Fruit fly (Drosophila melanogaster) whole organism, embryonic: ENCODE measurements around the gene HIPP1.

ENCODE experiments used
- Atf-2 ChIP-seq: fragments of 200-800 bp; sonication (Bioruptor generic); optimal IDR thresholded peaks from 2 replicates; lab custom pipeline; 2016; ENCODE audit warnings: missing biosample characterization, missing genetic modification characterization
- BEAF-32 ChIP-seq: fragments of 200-800 bp; sonication (Bioruptor generic); optimal IDR thresholded peaks from 3 replicates; lab custom pipeline; 2017; ENCODE audit warnings: missing biosample characterization, missing genetic modification characterization, mild to moderate bottlenecking, moderate library complexity, missing genetic modification reagents
- CG1024 ChIP-seq: fragments of 200-800 bp; sonication (Bioruptor generic); IDR thresholded peaks from 2 replicates; pipeline ENCODE4 v1.3.6; 2022; ENCODE audit warnings: missing biosample characterization, missing genetic modification characterization
- CG12236 ChIP-seq: fragments of 200-800 bp; sonication (Bioruptor generic); optimal IDR thresholded peaks from 2 replicates; lab custom pipeline; 2016; ENCODE audit warnings: missing biosample characterization, missing genetic modification characterization
- CG1603 ChIP-seq: fragments of 200-800 bp; sonication (Bioruptor generic); optimal IDR thresholded peaks from 2 replicates; lab custom pipeline; 2019; ENCODE audit warnings: missing biosample characterization, mild to moderate bottlenecking, missing genetic modification characterization, moderate library complexity
- CG17802 ChIP-seq: fragments of 200-800 bp; sonication (Bioruptor generic); optimal IDR thresholded peaks from 2 replicates; lab custom pipeline; 2018; ENCODE audit warnings: missing biosample characterization, mild to moderate bottlenecking, missing genetic modification characterization, moderate library complexity
- CG1832 ChIP-seq: fragments of 200-800 bp; sonication (Bioruptor generic); optimal IDR thresholded peaks from 2 replicates; lab custom pipeline; 2017; ENCODE audit warnings: missing biosample characterization, mild to moderate bottlenecking, missing genetic modification characterization, inconsistent platforms
- CG2120 ChIP-seq: fragments of 200-800 bp; sonication (Bioruptor generic); optimal IDR thresholded peaks from 3 replicates; lab custom pipeline; 2016; ENCODE audit warnings: missing biosample characterization, missing genetic modification characterization
- CG2199 ChIP-seq: fragments of 200-800 bp; sonication (Bioruptor generic); IDR thresholded peaks from 3 replicates; pipeline ENCODE4 v1.3.6; 2022; ENCODE audit warnings: missing biosample characterization, missing genetic modification characterization
- CG32772 ChIP-seq: fragments of 200-800 bp; sonication (Bioruptor generic); IDR thresholded peaks from 2 replicates; pipeline ENCODE4 v1.3.6; 2022; ENCODE audit warnings: missing biosample characterization, missing genetic modification characterization
- CG33557 ChIP-seq: fragments of 200-800 bp; sonication (Bioruptor generic); optimal IDR thresholded peaks from 2 replicates; lab custom pipeline; 2019; ENCODE audit warnings: missing biosample characterization, mild to moderate bottlenecking, missing genetic modification characterization, moderate library complexity
- CG3847 ChIP-seq: fragments of 200-800 bp; sonication (Bioruptor generic); IDR thresholded peaks from 2 replicates; pipeline ENCODE4 v1.3.6; 2022; ENCODE audit warnings: missing biosample characterization, missing genetic modification characterization
- CG5180 ChIP-seq: fragments of 200-800 bp; sonication (Bioruptor generic); optimal IDR thresholded peaks from 3 replicates; lab custom pipeline; 2017; ENCODE audit warnings: missing biosample characterization, missing genetic modification characterization, mild to moderate bottlenecking, moderate library complexity, missing genetic modification reagents
- CG6689 ChIP-seq: fragments of 200-800 bp; sonication (Bioruptor generic); IDR thresholded peaks from 2 replicates; pipeline ENCODE4 v1.3.6; 2022; ENCODE audit warnings: missing biosample characterization, missing genetic modification characterization
- CG6765 ChIP-seq: fragments of 200-800 bp; sonication (Bioruptor generic); optimal IDR thresholded peaks from 3 replicates; lab custom pipeline; 2017; ENCODE audit warnings: missing biosample characterization, mild to moderate bottlenecking, missing genetic modification characterization
- CG8765 ChIP-seq: fragments of 200-800 bp; sonication (Bioruptor generic); IDR thresholded peaks from 2 replicates; pipeline ENCODE4 v1.3.6; 2022; ENCODE audit warnings: missing biosample characterization, missing genetic modification characterization
- CG9215 ChIP-seq: fragments of 200-800 bp; sonication (Bioruptor generic); IDR thresholded peaks from 2 replicates; pipeline ENCODE4 v1.3.6; 2022; ENCODE audit warnings: missing biosample characterization, missing genetic modification characterization
- Dad ChIP-seq: fragments of 200-800 bp; sonication (Bioruptor generic); optimal IDR thresholded peaks from 3 replicates; lab custom pipeline; 2016; ENCODE audit warnings: missing biosample characterization, missing genetic modification characterization
- Dfd ChIP-seq, 2 experiments: fragments of >200 bp; optimal IDR thresholded peaks; 2 replicates each; lab custom pipeline; 2017; ENCODE audit warnings: missing biosample characterization in 2 of 2, missing genetic modification characterization in 2 of 2
- Dip3 ChIP-seq: fragments of 200-800 bp; sonication (Bioruptor generic); optimal IDR thresholded peaks from 3 replicates; lab custom pipeline; 2016; ENCODE audit warnings: missing biosample characterization, missing genetic modification characterization
- Doc2 ChIP-seq: fragments of 200-800 bp; sonication (Bioruptor generic); IDR thresholded peaks from 2 replicates; pipeline ENCODE4 v1.3.6; 2022; ENCODE audit warnings: missing biosample characterization, missing genetic modification characterization
- Fer3 ChIP-seq: fragments of 200-800 bp; sonication (Bioruptor generic); optimal IDR thresholded peaks from 2 replicates; lab custom pipeline; 2018; ENCODE audit warnings: missing biosample characterization, mild to moderate bottlenecking, missing genetic modification characterization, moderate library complexity
- HLH3B ChIP-seq: fragments of 200-800 bp; sonication (Bioruptor generic); IDR thresholded peaks from 2 replicates; pipeline ENCODE4 v1.3.6; 2022; ENCODE audit warnings: missing biosample characterization, missing genetic modification characterization
- HLH4C ChIP-seq: fragments of 200-800 bp; sonication (Bioruptor generic); IDR thresholded peaks from 3 replicates; pipeline ENCODE4 v1.3.6; 2022; ENCODE audit warnings: missing biosample characterization, missing genetic modification characterization; ENCODE audit not compliant: partially characterized antibody
- Hey ChIP-seq: fragments of 200-800 bp; sonication (Bioruptor generic); optimal IDR thresholded peaks from 3 replicates; lab custom pipeline; 2018; ENCODE audit warnings: missing biosample characterization, mild to moderate bottlenecking, missing genetic modification characterization
- Kr ChIP-seq: fragments of 200-800 bp; sonication (Bioruptor generic); optimal IDR thresholded peaks from 2 replicates; lab custom pipeline; 2017; ENCODE audit warnings: missing biosample characterization, mild to moderate bottlenecking, missing genetic modification characterization
- NfI ChIP-seq: fragments of 200-800 bp; sonication (Bioruptor generic); optimal IDR thresholded peaks from 3 replicates; lab custom pipeline; 2018; ENCODE audit warnings: missing biosample characterization, mild to moderate bottlenecking, missing genetic modification characterization, moderate library complexity
- Ravus ChIP-seq: fragments of 200-800 bp; sonication (Bioruptor generic); IDR thresholded peaks from 2 replicates; pipeline ENCODE4 v1.3.6; 2022; ENCODE audit warnings: missing biosample characterization, missing genetic modification characterization
- Scr ChIP-seq: fragments of 200-800 bp; sonication (Bioruptor generic); IDR thresholded peaks from 2 replicates; pipeline ENCODE4 v1.3.6; 2022; ENCODE audit warnings: missing biosample characterization, missing genetic modification characterization; ENCODE audit not compliant: partially characterized antibody
- Six4 ChIP-seq: fragments of 200-800 bp; sonication (Bioruptor generic); optimal IDR thresholded peaks from 2 replicates; lab custom pipeline; 2016; ENCODE audit warnings: missing biosample characterization, missing genetic modification characterization
- Stat92E ChIP-seq, 3 experiments: fragments of >200 bp in 2 of 3; fragments of 200-800 bp in 1 of 3; sonication (Bioruptor generic) in 1 of 3; optimal IDR thresholded peaks; 2 replicates each; lab custom pipeline; 2017 to 2019; ENCODE audit warnings: missing biosample characterization in 3 of 3, missing genetic modification characterization in 3 of 3, mild to moderate bottlenecking in 1 of 3, moderate library complexity in 1 of 3
- YL-1 ChIP-seq: fragments of 200-800 bp; sonication (Bioruptor generic); optimal IDR thresholded peaks from 3 replicates; lab custom pipeline; 2017; ENCODE audit warnings: missing biosample characterization, mild to moderate bottlenecking, missing genetic modification characterization
- amos ChIP-seq: fragments of 200-800 bp; sonication (Bioruptor generic); IDR thresholded peaks from 2 replicates; pipeline ENCODE4 v1.3.6; 2022; ENCODE audit warnings: missing biosample characterization, missing genetic modification characterization; ENCODE audit not compliant: partially characterized antibody
- corto ChIP-seq: fragments of 200-800 bp; sonication (Bioruptor generic); optimal IDR thresholded peaks from 2 replicates; lab custom pipeline; 2016; ENCODE audit warnings: missing biosample characterization, mild to moderate bottlenecking, missing genetic modification characterization, moderate library complexity
- dati ChIP-seq: fragments of 200-800 bp; sonication (Bioruptor generic); IDR thresholded peaks from 2 replicates; pipeline ENCODE4 v1.3.6; 2022; ENCODE audit warnings: missing biosample characterization, missing genetic modification characterization
- dmrt99B ChIP-seq: fragments of 200-800 bp; sonication (Bioruptor generic); optimal IDR thresholded peaks from 2 replicates; lab custom pipeline; 2018; ENCODE audit warnings: missing biosample characterization, mild to moderate bottlenecking, missing genetic modification characterization, moderate library complexity
- fd3F ChIP-seq: fragments of 200-800 bp; sonication (Bioruptor generic); optimal IDR thresholded peaks from 2 replicates; lab custom pipeline; 2018; ENCODE audit warnings: missing biosample characterization, mild to moderate bottlenecking, missing genetic modification characterization, moderate library complexity
- ftz-f1 ChIP-seq: fragments of 200-800 bp; sonication (Bioruptor generic); optimal IDR thresholded peaks from 2 replicates; lab custom pipeline; 2016; ENCODE audit warnings: missing biosample characterization, missing genetic modification characterization
- gce ChIP-seq: fragments of 200-800 bp; sonication (Bioruptor generic); IDR thresholded peaks from 3 replicates; pipeline ENCODE4 v1.3.6; 2022; ENCODE audit warnings: missing biosample characterization, missing genetic modification characterization
- gsb ChIP-seq: fragments of 200-800 bp; sonication (Bioruptor generic); IDR thresholded peaks from 2 replicates; pipeline ENCODE4 v1.3.6; 2022; ENCODE audit warnings: missing biosample characterization, missing genetic modification characterization
- kah ChIP-seq: fragments of 200-800 bp; sonication (Bioruptor generic); optimal IDR thresholded peaks from 2 replicates; lab custom pipeline; 2018; ENCODE audit warnings: missing biosample characterization, mild to moderate bottlenecking, missing genetic modification characterization
- klu ChIP-seq: fragments of 200-800 bp; sonication (Bioruptor generic); IDR thresholded peaks from 2 replicates; pipeline ENCODE4 v1.3.6; 2022; ENCODE audit warnings: missing biosample characterization, missing genetic modification characterization
- nau ChIP-seq: fragments of 200-800 bp; sonication (Bioruptor generic); optimal IDR thresholded peaks from 3 replicates; lab custom pipeline; 2017; ENCODE audit warnings: missing biosample characterization, mild to moderate bottlenecking, missing genetic modification characterization, missing genetic modification reagents
- oc ChIP-seq: fragments of 200-800 bp; sonication (Bioruptor generic); optimal IDR thresholded peaks from 2 replicates; lab custom pipeline; 2018; ENCODE audit warnings: missing biosample characterization, mild to moderate bottlenecking, missing genetic modification characterization, moderate library complexity
- pnt ChIP-seq: fragments of 200-800 bp; sonication (Bioruptor generic); optimal IDR thresholded peaks from 3 replicates; lab custom pipeline; 2016; ENCODE audit warnings: missing biosample characterization, missing genetic modification characterization
- row ChIP-seq: fragments of 200-800 bp; sonication (Bioruptor generic); IDR thresholded peaks from 3 replicates; pipeline ENCODE4 v1.3.6; 2022; ENCODE audit warnings: missing biosample characterization, missing genetic modification characterization
- sqz ChIP-seq: fragments of 200-800 bp; sonication (Bioruptor generic); optimal IDR thresholded peaks from 3 replicates; lab custom pipeline; 2018; ENCODE audit warnings: missing biosample characterization, mild to moderate bottlenecking, missing genetic modification characterization
- tin ChIP-seq: fragments of 200-800 bp; sonication (Bioruptor generic); optimal IDR thresholded peaks from 3 replicates; lab custom pipeline; 2016; ENCODE audit warnings: missing biosample characterization, missing genetic modification characterization
- unc-4 ChIP-seq: fragments of 200-800 bp; sonication (Bioruptor generic); IDR thresholded peaks from 2 replicates; pipeline ENCODE4 v1.3.6; 2022; ENCODE audit warnings: missing biosample characterization, missing genetic modification characterization; ENCODE audit not compliant: partially characterized antibody
- z ChIP-seq: fragments of 200-800 bp; sonication (Bioruptor generic); IDR thresholded peaks from 3 replicates; pipeline ENCODE4 v1.3.6; 2022; ENCODE audit warnings: missing biosample characterization, missing genetic modification characterization

HIPP1 gene

dm6 chr3L:20785742-20786427 is 23.6 kb upstream of the HIPP1 start, which contains the start of gene Pcif1 (continued):
- TF ChIP-seq CG1832 (GFP tag; lab: Kevin White, UChicago) (no peak), Ravus (GFP tag; lab: Robert Waterston, UW) (no peak), Atf-2 (no peak), HLH4C (GFP tag; lab: Robert Waterston, UW) (peak; percentile 98), gsb (GFP tag; lab: Robert Waterston, UW) (no peak), z (GFP tag; lab: Robert Waterston, UW) (no peak), CG6689 (no peak), CG9215 (no peak), CG12236 (GFP tag; lab: Kevin White, UChicago) (no peak), Dad (GFP tag; lab: Kevin White, UChicago) (no peak), Stat92E (GFP tag; optimal IDR thresholded peaks at IDR 0.05; lab: Kevin White, UChicago) (no peak), tin (no peak), dati (GFP tag; lab: Robert Waterston, UW) (no peak), Six4 (no peak), CG17802 (no peak), sqz (GFP tag; lab: Kevin White, UChicago) (no peak), HLH3B (GFP tag; lab: Robert Waterston, UW) (no peak), CG1603 (tag; lab: Kevin White, UChicago) (peak; percentile 65), kah (peak; percentile 1), row (GFP tag; lab: Robert Waterston, UW) (peak; percentile 73), Kr (GFP tag; lab: Kevin White, UChicago) (no peak), amos (GFP tag; lab: Robert Waterston, UW) (peak; percentile 100), oc (no peak), pnt (GFP tag; lab: Kevin White, UChicago) (no peak), unc-4 (GFP tag; lab: Robert Waterston, UW) (peak; percentile 99), CG2120 (GFP tag; lab: Kevin White, UChicago) (peak; percentile 36), Dip3 (no peak), CG6765 (GFP tag; lab: Kevin White, UChicago) (no peak), CG8765 (GFP tag; lab: Robert Waterston, UW) (0 out of 2 replicates have a peak, but pooled peaks have one; percentile 9), YL-1 (GFP tag; lab: Kevin White, UChicago) (peak; percentile 62), CG33557 (peak; percentile 47), klu (no peak), ftz-f1 (GFP tag; lab: Kevin White, UChicago) (no peak), Hey (tag; lab: Kevin White, UChicago) (no peak), Scr (GFP tag; lab: Robert Waterston, UW) (peak; percentile 99), corto (GFP tag; lab: Kevin White, UChicago) (peak; percentile 73), CG5180 (GFP tag; lab: Kevin White, UChicago) (no peak), CG2199 (GFP tag; lab: Robert Waterston, UW) (no peak), nau (GFP tag; lab: Kevin White, UChicago) (no peak), fd3F (GFP tag; lab: Kevin White, UChicago) (no peak), dmrt99B (no peak), Dfd (GFP tag; optimal IDR thresholded peaks at IDR 0.05; lab: Kevin White, UChicago) (no peak), CG32772 (GFP tag; lab: Robert Waterston, UW) (no peak), Doc2 (GFP tag; lab: Robert Waterston, UW) (no peak), BEAF-32 (GFP tag; lab: Kevin White, UChicago) (peak; percentile 98), NfI (GFP tag; lab: Kevin White, UChicago) (no peak), gce (GFP tag; lab: Robert Waterston, UW) (no peak), CG1024 (GFP tag; lab: Robert Waterston, UW) (no peak), CG3847 (GFP tag; lab: Robert Waterston, UW) (no peak), Fer3 (tag; lab: Kevin White, UChicago) (no peak)
